Fruit fly (Drosophila melanogaster): ENCODE results near the gene m.

m gene

dm6 chrX:11796925-11797324, 42.9 kb downstream of the m start:
- TF ChIP-seq EcR (GFP tag; optimal IDR thresholded peaks at IDR 0.05): no peak
- no peak for TF ChIP-seq CG14655 (GFP tag; optimal IDR thresholded peaks at IDR 0.05)
- TF ChIP-seq fd96Ca (GFP tag; IDR thresholded peaks at IDR 0.05): no peak
- TF ChIP-seq CG13204 (GFP tag; optimal IDR thresholded peaks at IDR 0.05): no peak
- no peak for TF ChIP-seq CG10348 (GFP tag; IDR thresholded peaks at IDR 0.05)
- no peak for TF ChIP-seq Snoo (tag; optimal IDR thresholded peaks at IDR 0.05)
- no peak for TF ChIP-seq D1 (tag; optimal IDR thresholded peaks at IDR 0.05)
- TF ChIP-seq CG9948 (tag; optimal IDR thresholded peaks at IDR 0.05): no peak

DNA sequence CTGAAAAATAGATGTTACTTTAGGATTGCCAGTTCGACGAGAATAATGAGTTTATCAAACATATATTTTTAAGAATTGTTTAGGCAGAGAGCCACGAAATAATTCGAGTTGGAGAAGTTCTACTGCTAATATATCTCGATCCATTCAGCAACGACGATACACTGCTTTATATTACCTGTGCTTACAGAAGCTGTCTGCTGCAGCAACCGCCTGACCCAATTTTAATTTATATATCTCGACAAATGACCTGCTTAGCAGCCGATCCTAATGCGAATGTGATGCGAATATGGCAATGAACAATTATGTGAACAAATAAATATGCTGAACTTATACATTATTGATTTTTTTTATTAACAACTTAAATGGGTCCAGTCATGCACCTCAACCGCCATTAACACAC, 44.4 kb downstream of the m start:
- TF ChIP-seq CG10348 (GFP tag; IDR thresholded peaks at IDR 0.05) (no peak), rn (GFP tag; IDR thresholded peaks at IDR 0.05) (no peak), Ets98B (GFP tag; IDR thresholded peaks at IDR 0.05) (no peak), CG8159 (tag; optimal IDR thresholded peaks at IDR 0.05) (no peak), gl (tag; optimal IDR thresholded peaks at IDR 0.05) (no peak), CG4496 (GFP tag; IDR thresholded peaks at IDR 0.05) (no peak), CG32121 (GFP tag; IDR thresholded peaks at IDR 0.05) (no peak), Pif1B (GFP tag; optimal IDR thresholded peaks at IDR 0.05) (no peak), CG17806 (tag; optimal IDR thresholded peaks at IDR 0.05) (no peak), CG14655 (GFP tag; optimal IDR thresholded peaks at IDR 0.05) (no peak), CG15710 (tag; optimal IDR thresholded peaks at IDR 0.05) (no peak), Snoo (tag; optimal IDR thresholded peaks at IDR 0.05) (no peak), fd96Ca (GFP tag; IDR thresholded peaks at IDR 0.05) (no peak), CG34367 (tag; optimal IDR thresholded peaks at IDR 0.05) (no peak), CG12605 (GFP tag; IDR thresholded peaks at IDR 0.05) (no peak), CG9948 (tag; optimal IDR thresholded peaks at IDR 0.05) (no peak), D1 (tag; optimal IDR thresholded peaks at IDR 0.05) (no peak), Pif1A (GFP tag; optimal IDR thresholded peaks at IDR 0.05) (no peak)

dm6 chrX:11799931-11800330, 45.9 kb downstream of the m start:
- no peak for TF ChIP-seq CG34367 (tag; optimal IDR thresholded peaks at IDR 0.05)
- TF ChIP-seq CG4496 (GFP tag; IDR thresholded peaks at IDR 0.05): 0 out of 3 replicates have a peak, but pooled peaks have one; percentile 13
- TF ChIP-seq fd96Ca (GFP tag; IDR thresholded peaks at IDR 0.05): no peak

DNA sequence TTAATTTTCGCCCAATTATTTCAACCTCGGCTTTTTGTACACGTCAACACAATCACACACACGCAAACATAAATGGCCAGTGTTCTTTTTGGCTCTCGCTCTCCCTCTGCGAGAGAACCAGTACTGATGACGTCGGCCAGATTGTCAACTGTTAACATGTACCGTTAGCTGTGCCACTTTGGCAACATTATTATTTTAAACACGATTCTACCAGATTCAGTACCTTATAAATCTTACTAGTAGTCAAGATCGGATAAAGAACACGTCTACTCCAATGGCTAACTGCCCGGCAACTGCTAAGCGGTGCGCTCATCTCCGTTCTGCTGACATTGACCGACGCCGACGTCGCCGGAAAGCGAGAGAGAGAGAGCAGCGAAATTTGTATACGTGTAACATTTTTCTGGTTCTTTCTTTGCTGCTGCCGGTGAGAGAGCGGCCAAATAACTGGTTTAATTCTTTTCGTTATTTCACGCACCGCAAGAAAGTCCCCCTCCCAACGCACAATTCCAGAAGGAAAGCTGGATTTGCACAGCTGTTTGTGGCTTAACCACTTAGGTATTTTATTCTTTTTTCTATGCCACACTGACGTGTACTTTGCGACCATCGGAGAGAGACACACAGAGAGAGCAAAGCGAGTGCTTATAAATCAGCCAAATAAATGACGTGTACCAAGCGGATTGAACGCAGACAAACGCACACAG, 51.1 kb downstream of the m start:
- TF ChIP-seq CG4496 (GFP tag; IDR thresholded peaks at IDR 0.05) (0 out of 3 replicates have a peak, but pooled peaks have one; percentile 27), EcR (GFP tag; optimal IDR thresholded peaks at IDR 0.05) (peak; percentile 94), CG8301 (tag; optimal IDR thresholded peaks at IDR 0.05) (peak; percentile 3), CG17806 (tag; optimal IDR thresholded peaks at IDR 0.05) (no peak), gl (tag; optimal IDR thresholded peaks at IDR 0.05) (peak; percentile 5), CG12605 (GFP tag; IDR thresholded peaks at IDR 0.05) (no peak), CG14655 (GFP tag; optimal IDR thresholded peaks at IDR 0.05) (peak; percentile 23), CG32121 (GFP tag; IDR thresholded peaks at IDR 0.05) (0 out of 2 replicates have a peak, but pooled peaks have one; percentile 17), CG9948 (tag; optimal IDR thresholded peaks at IDR 0.05) (no peak), CG13204 (GFP tag; optimal IDR thresholded peaks at IDR 0.05) (peak; percentile 15), rn (GFP tag; IDR thresholded peaks at IDR 0.05) (no peak)

DNA sequence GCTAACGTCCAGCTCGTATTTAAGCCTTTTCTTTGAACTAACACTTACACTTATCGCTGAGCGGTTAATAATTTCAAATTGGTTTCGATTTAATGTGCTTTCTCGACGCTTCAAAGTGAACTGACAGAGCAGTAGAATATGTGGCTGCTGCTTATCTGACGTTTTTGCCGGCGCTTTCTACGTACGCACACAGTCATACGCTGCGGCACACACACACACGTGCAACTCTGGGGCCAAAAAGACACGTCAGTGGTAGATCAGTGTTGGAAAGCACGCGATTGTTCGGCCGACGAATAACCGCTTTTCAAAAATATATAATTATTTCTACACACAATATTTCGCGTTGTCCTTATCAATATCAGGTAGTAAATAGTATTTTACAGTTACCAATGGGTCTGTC, 52.1 kb downstream of the m start:
- TF ChIP-seq CG4496 (GFP tag; IDR thresholded peaks at IDR 0.05): 0 out of 3 replicates have a peak, but pooled peaks have one; percentile 42
- 0 out of 2 replicates have a peak, but pooled peaks have one; percentile 20 for TF ChIP-seq Ets98B (GFP tag; IDR thresholded peaks at IDR 0.05)
- TF ChIP-seq CG8301 (tag; optimal IDR thresholded peaks at IDR 0.05): no peak
- no peak for TF ChIP-seq CG8159 (tag; optimal IDR thresholded peaks at IDR 0.05)
- TF ChIP-seq Snoo (tag; optimal IDR thresholded peaks at IDR 0.05): no peak
- TF ChIP-seq Pif1B (GFP tag; optimal IDR thresholded peaks at IDR 0.05): no peak
- 0 out of 2 replicates have a peak, but pooled peaks have one; percentile 16 for TF ChIP-seq CG32121 (GFP tag; IDR thresholded peaks at IDR 0.05)
- no peak for TF ChIP-seq CG15710 (tag; optimal IDR thresholded peaks at IDR 0.05)
- TF ChIP-seq fd96Ca (GFP tag; IDR thresholded peaks at IDR 0.05): no peak; the same call in 2 of the 3 replicates
- no peak for TF ChIP-seq rn (GFP tag; IDR thresholded peaks at IDR 0.05)
- no peak for TF ChIP-seq Pif1A (GFP tag; optimal IDR thresholded peaks at IDR 0.05)
- TF ChIP-seq CG13204 (GFP tag; optimal IDR thresholded peaks at IDR 0.05): no peak
- TF ChIP-seq CG10348 (GFP tag; IDR thresholded peaks at IDR 0.05): no peak
- no peak for TF ChIP-seq CG12605 (GFP tag; IDR thresholded peaks at IDR 0.05)
- TF ChIP-seq gl (tag; optimal IDR thresholded peaks at IDR 0.05): peak; percentile 5

dm6 chrX:11806867-11807747, 53.0 kb downstream of the m start, which contains the start of gene Hsc70-3:
Gene Hsc70-3 (minus strand): TSS chrX:11807117.
- no peak for TF ChIP-seq CG17806 (tag; optimal IDR thresholded peaks at IDR 0.05)
- peak; percentile 42; the same call in 1 of the 2 replicates for TF ChIP-seq CG12605 (GFP tag; IDR thresholded peaks at IDR 0.05)
- TF ChIP-seq Pif1A (GFP tag; optimal IDR thresholded peaks at IDR 0.05): peak; percentile 37
- TF ChIP-seq EcR (GFP tag; optimal IDR thresholded peaks at IDR 0.05): peak; percentile 31
- peak; percentile 5 for TF ChIP-seq CG14655 (GFP tag; optimal IDR thresholded peaks at IDR 0.05)
- TF ChIP-seq D1 (tag; optimal IDR thresholded peaks at IDR 0.05): no peak
- no peak for TF ChIP-seq CG8159 (tag; optimal IDR thresholded peaks at IDR 0.05)
- TF ChIP-seq fd96Ca (GFP tag; IDR thresholded peaks at IDR 0.05): no peak; the same call in 2 of the 3 replicates
- TF ChIP-seq gl (tag; optimal IDR thresholded peaks at IDR 0.05): peak; percentile 7
- peak; percentile 52 for TF ChIP-seq Ets98B (GFP tag; IDR thresholded peaks at IDR 0.05)
- no peak for TF ChIP-seq CG15710 (tag; optimal IDR thresholded peaks at IDR 0.05)
- no peak for TF ChIP-seq CG34367 (tag; optimal IDR thresholded peaks at IDR 0.05)
- peak; percentile 4 for TF ChIP-seq Snoo (tag; optimal IDR thresholded peaks at IDR 0.05)
- TF ChIP-seq Pif1B (GFP tag; optimal IDR thresholded peaks at IDR 0.05): peak; percentile 44
- TF ChIP-seq CG10348 (GFP tag; IDR thresholded peaks at IDR 0.05): no peak
- TF ChIP-seq CG8301 (tag; optimal IDR thresholded peaks at IDR 0.05): no peak
- TF ChIP-seq CG4496 (GFP tag; IDR thresholded peaks at IDR 0.05): peak; percentile 45; the same call in 1 of the 3 replicates
- no peak for TF ChIP-seq rn (GFP tag; IDR thresholded peaks at IDR 0.05)
